Worm (Caenorhabditis elegans): ENCODE data around the gene ZK550.2.

ZK550.2 gene

DNA sequence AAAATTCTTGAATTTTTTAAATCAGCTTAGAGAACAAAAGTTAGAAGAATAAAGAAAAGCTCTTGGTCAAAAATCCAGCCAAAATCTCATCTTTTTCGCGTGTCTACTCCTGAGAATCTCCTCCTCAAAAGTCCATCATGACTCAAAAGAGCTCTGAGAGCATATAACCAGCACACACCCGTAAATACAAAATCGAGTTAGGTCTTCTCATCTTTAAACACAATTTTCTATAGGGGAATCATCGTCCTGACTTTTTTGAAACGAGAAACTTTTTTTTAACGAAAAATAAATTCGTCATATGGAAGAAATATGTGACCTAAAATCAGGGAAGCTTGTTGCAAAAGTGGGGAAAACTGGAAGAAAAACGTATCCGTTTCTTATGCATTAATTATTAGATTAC is 11.9 kb upstream of the ZK550.2 start:
- no peak for TF ChIP-seq ama-1 (optimal IDR thresholded peaks at IDR 0.05)
- TF ChIP-seq egl-5 (tag; optimal IDR thresholded peaks at IDR 0.05) = no peak
- no peak for TF ChIP-seq ceh-28 (tag; optimal IDR thresholded peaks at IDR 0.05)
- TF ChIP-seq fkh-2 (tag; optimal IDR thresholded peaks at IDR 0.05) = no peak
- no peak for TF ChIP-seq jun-1 (tag; optimal IDR thresholded peaks at IDR 0.05)
- peak; percentile 87 for TF ChIP-seq fkh-10 (GFP tag; optimal IDR thresholded peaks at IDR 0.05)

DNA sequence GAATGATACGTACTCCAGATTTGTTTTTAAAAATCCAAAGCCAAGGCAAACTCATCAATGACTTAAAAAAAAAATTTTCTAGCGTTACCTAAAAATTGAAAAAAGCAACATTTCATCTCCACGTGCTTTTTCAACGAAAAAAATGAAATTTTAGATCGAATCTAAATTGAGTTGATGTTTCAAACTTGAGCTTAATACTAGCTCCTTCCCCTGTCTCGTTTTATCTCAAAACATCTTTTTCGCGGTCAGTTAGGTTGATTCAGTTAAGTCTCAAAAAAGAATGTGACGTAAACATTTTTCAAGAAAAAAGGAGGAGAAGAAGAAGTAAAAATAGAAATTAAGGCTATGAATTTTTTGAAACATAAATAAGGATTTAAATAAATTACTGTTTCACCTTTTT is 8.4 kb upstream of the ZK550.2 start:
- TF ChIP-seq fkh-10 (GFP tag; optimal IDR thresholded peaks at IDR 0.05) (peak; percentile 41), jun-1 (tag; optimal IDR thresholded peaks at IDR 0.05) (no peak), R02D3.7 (tag; optimal IDR thresholded peaks at IDR 0.05) (no peak)

DNA sequence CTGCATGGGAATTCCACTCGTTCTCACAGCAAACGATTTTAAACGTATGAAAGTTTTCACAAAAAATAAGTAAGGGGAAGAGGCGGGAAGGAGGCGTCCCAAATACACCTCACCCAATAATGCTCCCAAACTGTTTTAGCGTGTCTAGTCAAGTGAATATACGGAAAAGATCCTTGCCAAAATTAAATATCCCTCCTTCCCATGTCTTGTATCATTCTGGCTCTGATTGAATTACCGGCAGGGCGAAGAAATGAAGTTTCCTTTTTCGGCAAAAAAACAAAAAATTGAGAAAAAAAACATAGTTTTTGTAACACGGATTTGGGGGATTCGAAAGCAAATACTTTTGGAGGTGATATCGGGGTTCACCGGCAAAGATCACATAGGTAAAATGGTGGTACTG is 6.4 kb upstream of the ZK550.2 start:
- TF ChIP-seq fkh-10 (GFP tag; optimal IDR thresholded peaks at IDR 0.05) (peak; percentile 61), fkh-2 (tag; optimal IDR thresholded peaks at IDR 0.05) (no peak), zag-1 (tag; optimal IDR thresholded peaks at IDR 0.05) (no peak)

DNA sequence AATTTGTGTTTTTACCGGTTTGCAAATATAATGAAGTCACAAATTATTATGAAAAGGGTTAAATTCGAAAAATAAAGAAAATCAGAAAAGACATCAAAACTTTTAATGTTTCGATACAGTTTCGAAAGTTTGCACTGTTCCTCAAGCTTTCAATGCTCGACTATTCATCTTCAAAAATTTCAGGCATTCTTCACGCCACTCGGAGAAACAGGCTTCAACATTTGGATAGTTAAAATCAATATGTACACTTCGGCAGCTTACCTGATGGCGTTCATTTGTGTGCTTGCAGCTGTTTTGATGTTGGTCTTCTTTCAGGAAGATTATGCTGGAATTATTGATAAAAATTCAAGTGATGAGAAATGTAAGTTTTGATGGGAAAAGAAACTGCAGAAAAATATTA is 1.8 kb downstream of the ZK550.2 start:
- no peak for TF ChIP-seq nhr-67 (tag; optimal IDR thresholded peaks at IDR 0.05)

DNA sequence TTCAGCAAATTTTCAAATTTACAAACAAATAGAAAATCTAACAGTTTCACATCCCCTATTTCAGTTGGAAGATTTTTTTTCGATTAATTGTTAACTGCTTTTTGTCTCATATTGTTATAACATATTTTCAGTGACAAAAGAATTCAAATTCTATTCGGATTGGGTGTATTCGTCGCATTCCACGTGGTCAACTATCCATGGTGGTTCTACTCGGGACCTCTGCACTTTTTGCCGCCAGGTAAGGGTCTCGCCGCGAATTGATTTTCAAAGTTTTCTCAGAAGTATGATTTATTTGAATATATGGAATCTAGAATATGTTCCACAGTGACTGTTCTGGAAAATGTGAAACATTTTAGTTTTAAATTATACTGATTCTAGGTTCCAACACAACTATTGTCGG is 3.2 kb downstream of the ZK550.2 start:
- TF ChIP-seq nhr-28 (tag; optimal IDR thresholded peaks at IDR 0.05) (no peak), pha-4 (tag; optimal IDR thresholded peaks at IDR 0.05) (no peak)

DNA sequence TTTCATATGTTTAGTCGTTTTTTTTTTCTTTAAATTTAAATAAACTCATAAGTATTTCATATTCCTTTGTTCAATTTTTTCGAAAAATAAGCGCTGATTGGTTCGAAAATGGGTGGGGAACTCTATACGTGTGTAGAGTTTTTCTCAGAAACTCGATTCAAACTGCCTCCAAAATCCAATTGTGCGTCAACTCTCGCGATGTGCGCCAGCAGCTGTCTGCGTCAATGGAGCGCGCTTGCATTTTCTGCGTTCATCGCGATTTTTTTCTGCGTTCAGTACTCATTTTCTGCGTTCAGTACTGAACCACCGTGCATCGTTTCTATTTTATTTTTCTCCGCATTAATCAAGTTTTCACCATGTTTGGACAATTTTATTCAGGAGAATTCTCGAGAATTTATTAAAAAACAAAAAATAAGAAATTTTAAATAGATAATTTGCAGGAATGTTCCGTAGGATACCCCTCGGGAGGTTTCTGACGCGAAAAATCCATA is 4.4 kb downstream of the ZK550.2 start, which contains the start of gene eelo-2:
Gene eelo-2 (plus strand): TSS at position 441 of the 491 bp plus-strand sequence.
- TF ChIP-seq nhr-77 (tag; optimal IDR thresholded peaks at IDR 0.05) (peak; percentile 88), nhr-12 (tag; optimal IDR thresholded peaks at IDR 0.05) (no peak), nhr-11 (tag; optimal IDR thresholded peaks at IDR 0.05) (peak; percentile 94), skn-1 (tag; optimal IDR thresholded peaks at IDR 0.05) (peak; percentile 96), aly-2 (tag; optimal IDR thresholded peaks at IDR 0.05) (peak; percentile 75), nhr-43 (tag; optimal IDR thresholded peaks at IDR 0.05; ENCODE audit: poor library complexity, severe bottlenecking) (peak; percentile 98), pqm-1 (tag; optimal IDR thresholded peaks at IDR 0.05) (peak; percentile 86), mml-1 (tag; optimal IDR thresholded peaks at IDR 0.05) (no peak), fkh-10 (GFP tag; optimal IDR thresholded peaks at IDR 0.05) (peak; percentile 94), mdl-1 (tag; optimal IDR thresholded peaks at IDR 0.05) (no peak), nhr-23 (tag; optimal IDR thresholded peaks at IDR 0.05) (peak; percentile 99), lin-39 (tag; optimal IDR thresholded peaks at IDR 0.05) (peak; percentile 99), ceh-82 (tag; optimal IDR thresholded peaks at IDR 0.05) (peak; percentile 96), nhr-25 (tag; optimal IDR thresholded peaks at IDR 0.05) (peak; percentile 99), nhr-237 (tag; optimal IDR thresholded peaks at IDR 0.05) (peak; percentile 54), sea-2 (GFP tag; optimal IDR thresholded peaks at IDR 0.05) (no peak), nhr-76 (tag; optimal IDR thresholded peaks at IDR 0.05) (peak; percentile 91), ztf-11 (tag; optimal IDR thresholded peaks at IDR 0.05) (no peak), egl-27 (tag; optimal IDR thresholded peaks at IDR 0.05) (peak; percentile 90), ceh-9 (tag; optimal IDR thresholded peaks at IDR 0.05) (no peak), snpc-4 (tag; optimal IDR thresholded peaks at IDR 0.05) (peak; percentile 97), fkh-2 (tag; optimal IDR thresholded peaks at IDR 0.05) (no peak), eor-1 (tag; optimal IDR thresholded peaks at IDR 0.05) (no peak), nhr-28 (tag; optimal IDR thresholded peaks at IDR 0.05) (peak; percentile 82), ama-1 (optimal IDR thresholded peaks at IDR 0.05) (peak; percentile 88), hmg-11 (tag; optimal IDR thresholded peaks at IDR 0.05) (peak; percentile 96), elt-1 (tag; optimal IDR thresholded peaks at IDR 0.05) (peak; percentile 72), elt-2 (tag; optimal IDR thresholded peaks at IDR 0.05) (peak; percentile 90), egl-5 (tag; optimal IDR thresholded peaks at IDR 0.05) (peak; percentile 93), lin-15B (tag; optimal IDR thresholded peaks at IDR 0.05) (peak; percentile 100), ceh-28 (tag; optimal IDR thresholded peaks at IDR 0.05) (peak; percentile 94), nfya-1 (tag; optimal IDR thresholded peaks at IDR 0.05; ENCODE audit: insufficient read depth) (peak; percentile 98), ceh-16 (tag; optimal IDR thresholded peaks at IDR 0.05) (peak; percentile 35), R02D3.7 (tag; optimal IDR thresholded peaks at IDR 0.05) (peak; percentile 93), tbx-2 (tag; optimal IDR thresholded peaks at IDR 0.05) (peak; percentile 96), elt-3 (tag; optimal IDR thresholded peaks at IDR 0.05) (peak in 1 of 3 experiments; percentile 73), zag-1 (tag; optimal IDR thresholded peaks at IDR 0.05) (peak; percentile 90), ZK546.5 (tag; optimal IDR thresholded peaks at IDR 0.05) (peak; percentile 59), unc-62 (GFP tag; optimal IDR thresholded peaks at IDR 0.05) (peak; percentile 65), fos-1 (tag; optimal IDR thresholded peaks at IDR 0.05) (peak; percentile 64)
